Worm (Caenorhabditis elegans) whole organism, L3 larva: ENCODE measurements around the gene msd-4.

ENCODE experiments used
- aly-2 ChIP-seq: fragments of 150-350 bp; optimal IDR thresholded peaks from 2 replicates; lab custom pipeline; 2014; ENCODE audit warnings: missing biosample characterization, missing genetic modification characterization
- daf-12 ChIP-seq: fragments of 150-350 bp; optimal IDR thresholded peaks from 2 replicates; lab custom pipeline; 2014; ENCODE audit warnings: missing biosample characterization, missing genetic modification reagents, missing genetic modification characterization
- elt-2 ChIP-seq: sonication (generic microtip); optimal IDR thresholded peaks from 2 replicates; lab custom pipeline; 2016; ENCODE audit warnings: missing genetic modification reagents, mild to moderate bottlenecking, missing genetic modification characterization, missing compliant biosample characterization
- elt-3 ChIP-seq, 3 experiments: fragments of 150-350 bp in 1 of 3; sonication (generic microtip) in 2 of 3; optimal IDR thresholded peaks; 2 replicates in 2 of 3; 4 replicates in 1 of 3; lab custom pipeline; 2014 to 2017; ENCODE audit warnings: missing biosample characterization in 3 of 3, missing genetic modification characterization in 3 of 3
- fkh-10 ChIP-seq: sonication (generic microtip); optimal IDR thresholded peaks from 2 replicates; lab custom pipeline; 2017; ENCODE audit warnings: missing biosample characterization, missing genetic modification reagents, missing genetic modification characterization
- nhr-237 ChIP-seq: fragments of 150-350 bp; optimal IDR thresholded peaks from 2 replicates; lab custom pipeline; 2014; ENCODE audit warnings: missing biosample characterization, missing genetic modification characterization
- sea-2 ChIP-seq: fragments of 150-350 bp; sonication (generic microtip); optimal IDR thresholded peaks from 4 replicates; lab custom pipeline; 2014; ENCODE audit warnings: missing biosample characterization, missing genetic modification reagents, missing genetic modification characterization
- skn-1 ChIP-seq: fragments of 150-350 bp; optimal IDR thresholded peaks from 2 replicates; lab custom pipeline; 2014; ENCODE audit warnings: missing biosample characterization, missing genetic modification characterization

ce11 chrIII:4899035-4899578 is 30.6 kb upstream of the msd-4 start, which contains the start of gene nhl-2:
- no peak for TF ChIP-seq elt-2
- no peak for TF ChIP-seq nhr-237
- TF ChIP-seq fkh-10 (GFP tag; lab: Kevin White, UChicago), result no peak
- no peak for TF ChIP-seq aly-2 (tag; lab: Kevin White, UChicago)
- TF ChIP-seq skn-1, result no peak
- TF ChIP-seq elt-3 (tag; optimal IDR thresholded peaks at IDR 0.05; lab: Kevin White, UChicago), result no peak
- no peak for TF ChIP-seq sea-2 (GFP tag; lab: Kevin White, UChicago)
- TF ChIP-seq daf-12 (tag; lab: Kevin White, UChicago), result no peak
